Worm (Caenorhabditis elegans) whole organism, L3 larva: ENCODE measurements around the gene Y43F8C.3.

Experiments
- ama-1 ChIP-seq: fragments of 150-350 bp; optimal IDR thresholded peaks from 2 replicates; lab custom pipeline; 2018
- ceh-16 ChIP-seq: sonication (generic microtip); optimal IDR thresholded peaks from 2 replicates; lab custom pipeline; 2017; ENCODE audit warnings: missing biosample characterization, missing genetic modification characterization
- elt-1 ChIP-seq: fragments of 150-350 bp; optimal IDR thresholded peaks from 2 replicates; lab custom pipeline; 2014; ENCODE audit warnings: missing biosample characterization, missing genetic modification characterization
- fkh-10 ChIP-seq: sonication (generic microtip); optimal IDR thresholded peaks from 2 replicates; lab custom pipeline; 2017; ENCODE audit warnings: missing biosample characterization, missing genetic modification reagents, missing genetic modification characterization
- fos-1 ChIP-seq: fragments of 150-350 bp; optimal IDR thresholded peaks from 2 replicates; lab custom pipeline; 2014; ENCODE audit warnings: missing biosample characterization, missing genetic modification characterization
- lin-15B ChIP-seq: fragments of 150-350 bp; optimal IDR thresholded peaks from 2 replicates; lab custom pipeline; 2014; ENCODE audit warnings: missing biosample characterization, missing genetic modification characterization
- nhr-237 ChIP-seq: fragments of 150-350 bp; optimal IDR thresholded peaks from 2 replicates; lab custom pipeline; 2014; ENCODE audit warnings: missing biosample characterization, missing genetic modification characterization
- nhr-25 ChIP-seq: sonication (generic microtip); optimal IDR thresholded peaks from 2 replicates; lab custom pipeline; 2017; ENCODE audit warnings: missing biosample characterization, missing genetic modification characterization
- pha-4 ChIP-seq: fragments of 150-350 bp; optimal IDR thresholded peaks from 2 replicates; lab custom pipeline; 2014; ENCODE audit warnings: missing biosample characterization, missing genetic modification reagents, missing genetic modification characterization
- pqm-1 ChIP-seq: fragments of 150-350 bp; optimal IDR thresholded peaks from 2 replicates; lab custom pipeline; 2017; ENCODE audit warnings: missing biosample characterization, missing genetic modification characterization, inconsistent platforms
- sea-2 ChIP-seq: fragments of 150-350 bp; sonication (generic microtip); optimal IDR thresholded peaks from 4 replicates; lab custom pipeline; 2014; ENCODE audit warnings: missing biosample characterization, missing genetic modification reagents, missing genetic modification characterization
- skn-1 ChIP-seq: fragments of 150-350 bp; optimal IDR thresholded peaks from 2 replicates; lab custom pipeline; 2014; ENCODE audit warnings: missing biosample characterization, missing genetic modification characterization
- unc-39 ChIP-seq: sonication (generic microtip); optimal IDR thresholded peaks from 4 replicates; lab custom pipeline; 2017; ENCODE audit warnings: missing biosample characterization, missing genetic modification characterization
- zag-1 ChIP-seq: fragments of 150-350 bp; optimal IDR thresholded peaks from 2 replicates; lab custom pipeline; 2014; ENCODE audit warnings: missing biosample characterization, missing genetic modification characterization

- TF ChIP-seq zag-1 (no peak), ama-1 (lab: Kevin White, UChicago) (no peak), ceh-16 (tag; lab: Kevin White, UChicago) (no peak), nhr-25 (tag; lab: Kevin White, UChicago) (no peak), fos-1 (tag; lab: Kevin White, UChicago) (no peak), fkh-10 (no peak), elt-1 (tag; lab: Kevin White, UChicago) (no peak), nhr-237 (no peak), lin-15B (tag; lab: Kevin White, UChicago) (no peak), sea-2 (GFP tag; lab: Kevin White, UChicago) (no peak), pha-4 (tag; lab: Kevin White, UChicago) (no peak), unc-39 (no peak), pqm-1 (tag; lab: Kevin White, UChicago) (no peak), skn-1 (tag; lab: Kevin White, UChicago) (no peak)
Measured at ce11 chrV:19630569-19630968, 8.1 kb upstream of the Y43F8C.3 start.
